Fruit fly (Drosophila melanogaster) whole organism, embryonic: Measurements from ENCODE around the gene scpr-A.

Experiments
- Adf1 ChIP-seq: fragments of 200-800 bp; sonication (Bioruptor generic); IDR thresholded peaks from 2 replicates; pipeline ENCODE4 v1.3.6; 2022; ENCODE audit warnings: missing biosample characterization, missing genetic modification characterization
- Atf6 ChIP-seq: fragments of 200-800 bp; sonication (Bioruptor generic); IDR thresholded peaks from 2 replicates; pipeline ENCODE4 v1.3.6; 2022; ENCODE audit warnings: missing biosample characterization, missing genetic modification characterization
- CG10274 ChIP-seq: fragments of 200-800 bp; sonication (Bioruptor generic); optimal IDR thresholded peaks from 3 replicates; lab custom pipeline; 2017; ENCODE audit warnings: missing biosample characterization, mild to moderate bottlenecking, missing genetic modification characterization
- CG10565 ChIP-seq: fragments of 200-800 bp; sonication (Bioruptor generic); optimal IDR thresholded peaks from 3 replicates; lab custom pipeline; 2016; ENCODE audit warnings: missing biosample characterization, mild to moderate bottlenecking, missing genetic modification characterization
- CG12155 ChIP-seq: fragments of 200-800 bp; sonication (Bioruptor generic); optimal IDR thresholded peaks from 3 replicates; lab custom pipeline; 2016; ENCODE audit warnings: missing biosample characterization, missing genetic modification characterization
- CG12769 ChIP-seq: fragments of 200-800 bp; sonication (Bioruptor generic); optimal IDR thresholded peaks from 2 replicates; lab custom pipeline; 2019; ENCODE audit warnings: missing biosample characterization, mild to moderate bottlenecking, missing genetic modification characterization, moderate library complexity
- CG13123 ChIP-seq: fragments of 200-800 bp; sonication (Bioruptor generic); optimal IDR thresholded peaks from 2 replicates; lab custom pipeline; 2016; ENCODE audit warnings: missing biosample characterization, missing genetic modification characterization
- CG13775 ChIP-seq: fragments of 200-800 bp; sonication (Bioruptor generic); optimal IDR thresholded peaks from 3 replicates; lab custom pipeline; 2017; ENCODE audit warnings: missing biosample characterization, mild to moderate bottlenecking, missing genetic modification characterization
- CG13894 ChIP-seq: fragments of 200-800 bp; sonication (Bioruptor generic); optimal IDR thresholded peaks from 3 replicates; lab custom pipeline; 2018; ENCODE audit warnings: missing biosample characterization, mild to moderate bottlenecking, missing genetic modification characterization, moderate library complexity
- CG14965 ChIP-seq: fragments of 200-800 bp; sonication (Bioruptor generic); optimal IDR thresholded peaks from 2 replicates; lab custom pipeline; 2016; ENCODE audit warnings: missing biosample characterization, missing genetic modification characterization, borderline replicate concordance
- CG15696 ChIP-seq: fragments of 200-800 bp; sonication (Bioruptor generic); optimal IDR thresholded peaks from 2 replicates; lab custom pipeline; 2019; ENCODE audit warnings: missing biosample characterization, mild to moderate bottlenecking, missing genetic modification characterization, moderate library complexity
- CG18764 ChIP-seq: fragments of 200-800 bp; sonication (Bioruptor generic); optimal IDR thresholded peaks from 3 replicates; lab custom pipeline; 2016; ENCODE audit warnings: missing biosample characterization, missing genetic modification characterization
- CG2129 ChIP-seq: fragments of 200-800 bp; sonication (Bioruptor generic); IDR thresholded peaks from 2 replicates; pipeline ENCODE4 v1.3.6; 2022; ENCODE audit warnings: missing biosample characterization, missing genetic modification characterization; ENCODE audit not compliant: partially characterized antibody
- CG32772 ChIP-seq: fragments of 200-800 bp; sonication (Bioruptor generic); IDR thresholded peaks from 2 replicates; pipeline ENCODE4 v1.3.6; 2022; ENCODE audit warnings: missing biosample characterization, missing genetic modification characterization
- CG34224 ChIP-seq: fragments of 200-800 bp; sonication (Bioruptor generic); IDR thresholded peaks from 3 replicates; pipeline ENCODE4 v1.3.6; 2022; ENCODE audit warnings: missing biosample characterization, missing genetic modification characterization; ENCODE audit not compliant: partially characterized antibody
- CG4854 ChIP-seq: fragments of 200-800 bp; sonication (Bioruptor generic); optimal IDR thresholded peaks from 2 replicates; lab custom pipeline; 2016; ENCODE audit warnings: missing biosample characterization, missing genetic modification characterization, inconsistent platforms
- CG7556 ChIP-seq: fragments of 200-800 bp; sonication (Bioruptor generic); optimal IDR thresholded peaks from 2 replicates; lab custom pipeline; 2017; ENCODE audit warnings: missing biosample characterization, mild to moderate bottlenecking, missing genetic modification characterization
- CG7928 ChIP-seq: fragments of 200-800 bp; sonication (Bioruptor generic); optimal IDR thresholded peaks from 2 replicates; lab custom pipeline; 2017; ENCODE audit warnings: missing biosample characterization, mild to moderate bottlenecking, missing genetic modification characterization
- CG8478 ChIP-seq: fragments of >200 bp; optimal IDR thresholded peaks from 2 replicates; lab custom pipeline; 2018
- CG8765 ChIP-seq: fragments of 200-800 bp; sonication (Bioruptor generic); IDR thresholded peaks from 2 replicates; pipeline ENCODE4 v1.3.6; 2022; ENCODE audit warnings: missing biosample characterization, missing genetic modification characterization
- Drgx ChIP-seq: fragments of 200-800 bp; sonication (Bioruptor generic); IDR thresholded peaks from 2 replicates; pipeline ENCODE4 v1.3.6; 2022; ENCODE audit warnings: missing biosample characterization, missing genetic modification characterization
- H15 ChIP-seq: fragments of 200-800 bp; sonication (Bioruptor generic); IDR thresholded peaks from 3 replicates; pipeline ENCODE4 v1.3.6; 2022; ENCODE audit warnings: missing biosample characterization, missing genetic modification characterization
- HHEX ChIP-seq: fragments of 200-800 bp; sonication (Bioruptor generic); optimal IDR thresholded peaks from 3 replicates; lab custom pipeline; 2017; ENCODE audit warnings: missing biosample characterization, mild to moderate bottlenecking, missing genetic modification characterization, missing genetic modification reagents
- HLHmδ ChIP-seq: fragments of 200-800 bp; sonication (Bioruptor generic); optimal IDR thresholded peaks from 2 replicates; lab custom pipeline; 2018; ENCODE audit warnings: missing biosample characterization, mild to moderate bottlenecking, missing genetic modification characterization, moderate library complexity
- Max ChIP-seq: fragments of 200-800 bp; sonication (Bioruptor generic); optimal IDR thresholded peaks from 2 replicates; lab custom pipeline; 2016; ENCODE audit warnings: missing biosample characterization, mild to moderate bottlenecking, missing genetic modification characterization
- Meics ChIP-seq: fragments of 200-800 bp; sonication (Bioruptor generic); optimal IDR thresholded peaks from 2 replicates; lab custom pipeline; 2017; ENCODE audit warnings: missing biosample characterization, mild to moderate bottlenecking, missing genetic modification characterization
- Nf-YB ChIP-seq: fragments of 200-800 bp; sonication (Bioruptor generic); optimal IDR thresholded peaks from 3 replicates; lab custom pipeline; 2019; ENCODE audit warnings: missing biosample characterization, mild to moderate bottlenecking, missing genetic modification characterization, moderate library complexity
- Sin3A ChIP-seq: fragments of >200 bp; optimal IDR thresholded peaks from 2 replicates; lab custom pipeline; 2018
- Sry-δ ChIP-seq: fragments of 200-800 bp; sonication (Bioruptor generic); optimal IDR thresholded peaks from 2 replicates; lab custom pipeline; 2016; ENCODE audit warnings: missing biosample characterization, missing genetic modification characterization
- Ssrp ChIP-seq: fragments of 200-800 bp; sonication (Bioruptor generic); optimal IDR thresholded peaks from 2 replicates; lab custom pipeline; 2018; ENCODE audit warnings: missing biosample characterization, mild to moderate bottlenecking, missing genetic modification characterization, moderate library complexity
- Usf ChIP-seq: fragments of 200-800 bp; sonication (Bioruptor generic); optimal IDR thresholded peaks from 2 replicates; lab custom pipeline; 2017; ENCODE audit warnings: missing genotype, missing biosample characterization, missing genetic modification characterization
- ap ChIP-seq: fragments of 200-800 bp; sonication (Bioruptor generic); IDR thresholded peaks from 2 replicates; pipeline ENCODE4 v1.3.6; 2022; ENCODE audit warnings: missing biosample characterization, missing genetic modification characterization
- corto ChIP-seq: fragments of 200-800 bp; sonication (Bioruptor generic); optimal IDR thresholded peaks from 2 replicates; lab custom pipeline; 2016; ENCODE audit warnings: missing biosample characterization, mild to moderate bottlenecking, missing genetic modification characterization, moderate library complexity
- danr ChIP-seq: fragments of 200-800 bp; sonication (Bioruptor generic); IDR thresholded peaks from 2 replicates; pipeline ENCODE4 v1.3.6; 2022; ENCODE audit warnings: missing biosample characterization, missing genetic modification characterization
- dimm ChIP-seq: fragments of 200-800 bp; sonication (Bioruptor generic); IDR thresholded peaks from 2 replicates; pipeline ENCODE4 v1.3.6; 2022; ENCODE audit warnings: missing biosample characterization, missing genetic modification characterization
- dysf ChIP-seq: fragments of 200-800 bp; sonication (Bioruptor generic); IDR thresholded peaks from 3 replicates; pipeline ENCODE4 v1.3.6; 2022; ENCODE audit warnings: missing biosample characterization, missing genetic modification characterization
- eyg ChIP-seq: fragments of 200-800 bp; sonication (Bioruptor generic); optimal IDR thresholded peaks from 3 replicates; lab custom pipeline; 2016; ENCODE audit warnings: missing biosample characterization, missing genetic modification characterization
- fd102C ChIP-seq: fragments of 200-800 bp; sonication (Bioruptor generic); optimal IDR thresholded peaks from 2 replicates; lab custom pipeline; 2018; ENCODE audit warnings: missing biosample characterization, mild to moderate bottlenecking, missing genetic modification characterization, moderate library complexity
- h ChIP-seq: fragments of >200 bp; optimal IDR thresholded peaks from 2 replicates; lab custom pipeline; 2017
- ham ChIP-seq: fragments of 200-800 bp; sonication (Bioruptor generic); IDR thresholded peaks from 2 replicates; pipeline ENCODE4 v1.3.6; 2022; ENCODE audit warnings: missing biosample characterization, missing genetic modification characterization
- inv ChIP-seq: fragments of 200-800 bp; sonication (Bioruptor generic); IDR thresholded peaks from 2 replicates; pipeline ENCODE4 v1.3.6; 2022; ENCODE audit warnings: missing biosample characterization, missing genetic modification characterization; ENCODE audit not compliant: partially characterized antibody
- kah ChIP-seq: fragments of 200-800 bp; sonication (Bioruptor generic); optimal IDR thresholded peaks from 2 replicates; lab custom pipeline; 2018; ENCODE audit warnings: missing biosample characterization, mild to moderate bottlenecking, missing genetic modification characterization
- lmd ChIP-seq: fragments of 200-800 bp; sonication (Bioruptor generic); IDR thresholded peaks from 2 replicates; pipeline ENCODE4 v1.3.6; 2022; ENCODE audit warnings: missing biosample characterization, missing genetic modification characterization
- nom ChIP-seq: fragments of 200-800 bp; sonication (Bioruptor generic); optimal IDR thresholded peaks from 2 replicates; lab custom pipeline; 2017; ENCODE audit warnings: missing biosample characterization, missing genetic modification characterization, mild to moderate bottlenecking, moderate library complexity, missing genetic modification reagents
- org-1 ChIP-seq: fragments of 200-800 bp; sonication (Bioruptor generic); optimal IDR thresholded peaks from 2 replicates; lab custom pipeline; 2017; ENCODE audit warnings: missing biosample characterization, missing genetic modification characterization
- pfk ChIP-seq: fragments of 200-800 bp; sonication (Bioruptor generic); optimal IDR thresholded peaks from 2 replicates; lab custom pipeline; 2018; ENCODE audit warnings: missing biosample characterization, mild to moderate bottlenecking, missing genetic modification characterization, moderate library complexity
- tna ChIP-seq: fragments of 200-800 bp; sonication (Bioruptor generic); IDR thresholded peaks from 2 replicates; pipeline ENCODE4 v1.3.6; 2022; ENCODE audit warnings: missing biosample characterization, missing genetic modification characterization; ENCODE audit not compliant: partially characterized antibody
- vfl ChIP-seq: fragments of 200-800 bp; sonication (Bioruptor generic); optimal IDR thresholded peaks from 2 replicates; lab custom pipeline; 2016; ENCODE audit warnings: missing biosample characterization, missing genetic modification characterization
- z ChIP-seq: fragments of 200-800 bp; sonication (Bioruptor generic); IDR thresholded peaks from 3 replicates; pipeline ENCODE4 v1.3.6; 2022; ENCODE audit warnings: missing biosample characterization, missing genetic modification characterization
- zfh1 ChIP-seq: fragments of 200-800 bp; sonication (Bioruptor generic); IDR thresholded peaks from 3 replicates; pipeline ENCODE4 v1.3.6; 2022; ENCODE audit warnings: missing biosample characterization, missing genetic modification characterization
- zfh2 ChIP-seq: fragments of 200-800 bp; sonication (Bioruptor generic); optimal IDR thresholded peaks from 2 replicates; lab custom pipeline; 2016; ENCODE audit warnings: missing biosample characterization, missing genetic modification characterization

Gene scpr-A

dm6 chr3R:11216156-11216630 is 24.8 kb upstream of the scpr-A start, which contains the start of the genes RpS25 and CG4820 (continued):
- TF ChIP-seq pfk (GFP tag; lab: Kevin White, UChicago), result peak; percentile 84
- TF ChIP-seq H15, result peak; percentile 81; the same call in 2 of the 3 replicates
- no peak for TF ChIP-seq CG8478 (lab: Kevin White, UChicago)
- TF ChIP-seq CG4854, result peak; percentile 83
- TF ChIP-seq Adf1, result peak; percentile 62
- TF ChIP-seq CG15696, result peak; percentile 66
- TF ChIP-seq CG12155 (GFP tag; lab: Kevin White, UChicago), result peak; percentile 68
- 0 out of 3 replicates have a peak, but pooled peaks have one; percentile 54 for TF ChIP-seq z (GFP tag; lab: Robert Waterston, UW)
- peak; percentile 59 for TF ChIP-seq CG10565 (GFP tag; lab: Kevin White, UChicago)
- TF ChIP-seq zfh1 (GFP tag; lab: Robert Waterston, UW), result peak; percentile 87
- peak; percentile 54 for TF ChIP-seq dimm (GFP tag; lab: Robert Waterston, UW)
- TF ChIP-seq fd102C (GFP tag; lab: Kevin White, UChicago), result peak; percentile 87
- TF ChIP-seq vfl (GFP tag; lab: Kevin White, UChicago), result peak; percentile 80
- peak; percentile 93 for TF ChIP-seq CG12769
- peak; percentile 81 for TF ChIP-seq Ssrp (tag; lab: Kevin White, UChicago)
- peak; percentile 71 for TF ChIP-seq ap (GFP tag; lab: Robert Waterston, UW)
- no peak for TF ChIP-seq CG8765 (GFP tag; lab: Robert Waterston, UW)
- peak; percentile 72 for TF ChIP-seq lmd (GFP tag; lab: Robert Waterston, UW)
- peak; percentile 93 for TF ChIP-seq org-1 (GFP tag; lab: Kevin White, UChicago)
- TF ChIP-seq danr, result peak; percentile 58; the same call in 1 of the 2 replicates
- TF ChIP-seq tna, result peak; percentile 62; the same call in 1 of the 2 replicates
- TF ChIP-seq Nf-YB (GFP tag; lab: Kevin White, UChicago), result peak; percentile 77
- peak; percentile 75 for TF ChIP-seq CG7556 (GFP tag; lab: Kevin White, UChicago)
- peak; percentile 94 for TF ChIP-seq Max (GFP tag; lab: Kevin White, UChicago)
- TF ChIP-seq CG18764 (GFP tag; lab: Kevin White, UChicago), result peak; percentile 90
- peak; percentile 96 for TF ChIP-seq Meics (GFP tag; lab: Kevin White, UChicago)
- peak; percentile 95 for TF ChIP-seq HHEX
- TF ChIP-seq CG10274, result peak; percentile 88
- peak; percentile 80 for TF ChIP-seq Usf (GFP tag; lab: Kevin White, UChicago)
- peak; percentile 99 for TF ChIP-seq HLHmδ (GFP tag; lab: Kevin White, UChicago)
- peak; percentile 66 for TF ChIP-seq CG14965 (GFP tag; lab: Kevin White, UChicago)
- TF ChIP-seq CG13123 (GFP tag; lab: Kevin White, UChicago), result peak; percentile 82
- TF ChIP-seq ham (GFP tag; lab: Robert Waterston, UW), result peak; percentile 55; the same call in 1 of the 2 replicates
- no peak for TF ChIP-seq corto
- peak; percentile 60 for TF ChIP-seq Drgx (GFP tag; lab: Robert Waterston, UW)
- TF ChIP-seq dysf, result peak; percentile 86
- peak; percentile 85 for TF ChIP-seq kah
- no peak for TF ChIP-seq h (lab: Kevin White, UChicago)
- TF ChIP-seq zfh2, result peak; percentile 70
- peak; percentile 88 for TF ChIP-seq CG34224
- peak; percentile 96 for TF ChIP-seq Sin3A (lab: Kevin White, UChicago)
- peak; percentile 83 for TF ChIP-seq CG13894
- peak; percentile 79 for TF ChIP-seq CG32772 (GFP tag; lab: Robert Waterston, UW)
- TF ChIP-seq inv (GFP tag; lab: Robert Waterston, UW), result peak; percentile 78
- TF ChIP-seq eyg, result peak; percentile 94
- TF ChIP-seq CG7928 (GFP tag; lab: Kevin White, UChicago), result peak; percentile 78
- peak; percentile 89 for TF ChIP-seq Atf6 (GFP tag; lab: Robert Waterston, UW)
- peak; percentile 77 for TF ChIP-seq CG2129 (GFP tag; lab: Robert Waterston, UW)
- TF ChIP-seq CG13775 (GFP tag; lab: Kevin White, UChicago), result peak; percentile 97
- TF ChIP-seq nom (GFP tag; lab: Kevin White, UChicago), result peak; percentile 90
- peak; percentile 92 for TF ChIP-seq Sry-δ (GFP tag; lab: Kevin White, UChicago)
